Fruit fly (Drosophila melanogaster) whole organism, embryonic: Measurements from ENCODE around the gene Sec63.
A peak's percentile ranks its signal among the peaks of the same experiment; 100 is the strongest.

ENCODE experiments used
- B-H2 ChIP-seq: fragments of 200-800 bp; sonication (Bioruptor generic); optimal IDR thresholded peaks from 2 replicates; lab custom pipeline; 2018; ENCODE audit warnings: missing biosample characterization, mild to moderate bottlenecking, missing genetic modification characterization
- CG10366 ChIP-seq: fragments of 200-800 bp; sonication (Bioruptor generic); IDR thresholded peaks from 2 replicates; pipeline ENCODE4 v1.3.6; 2022; ENCODE audit warnings: missing biosample characterization, missing genetic modification characterization
- CG10565 ChIP-seq: fragments of 200-800 bp; sonication (Bioruptor generic); optimal IDR thresholded peaks from 3 replicates; lab custom pipeline; 2016; ENCODE audit warnings: missing biosample characterization, mild to moderate bottlenecking, missing genetic modification characterization
- CG12071 ChIP-seq: fragments of 200-800 bp; sonication (Bioruptor generic); optimal IDR thresholded peaks from 3 replicates; lab custom pipeline; 2018; ENCODE audit warnings: missing biosample characterization, mild to moderate bottlenecking, missing genetic modification characterization
- CG12104 ChIP-seq: fragments of 200-800 bp; sonication (Bioruptor generic); optimal IDR thresholded peaks from 3 replicates; lab custom pipeline; 2016; ENCODE audit warnings: missing biosample characterization, missing genetic modification characterization
- CG12219 ChIP-seq: fragments of 200-800 bp; sonication (Bioruptor generic); optimal IDR thresholded peaks from 3 replicates; lab custom pipeline; 2018; ENCODE audit warnings: missing biosample characterization, mild to moderate bottlenecking, missing genetic modification characterization
- CG14667 ChIP-seq: fragments of 200-800 bp; sonication (Bioruptor generic); IDR thresholded peaks from 2 replicates; pipeline ENCODE4 v1.3.6; 2022; ENCODE audit warnings: missing biosample characterization, missing genetic modification characterization
- CG1529 ChIP-seq: fragments of 200-800 bp; sonication (Bioruptor generic); optimal IDR thresholded peaks from 3 replicates; lab custom pipeline; 2018; ENCODE audit warnings: missing biosample characterization, missing genetic modification characterization
- CG15601 ChIP-seq: fragments of 200-800 bp; sonication (Bioruptor generic); optimal IDR thresholded peaks from 3 replicates; lab custom pipeline; 2019; ENCODE audit warnings: missing biosample characterization, mild to moderate bottlenecking, missing genetic modification characterization, moderate library complexity
- CG1792 ChIP-seq: fragments of 200-800 bp; sonication (Bioruptor generic); optimal IDR thresholded peaks from 2 replicates; lab custom pipeline; 2016; ENCODE audit warnings: missing biosample characterization, missing genetic modification characterization
- CG2116 ChIP-seq: fragments of 200-800 bp; sonication (Bioruptor generic); optimal IDR thresholded peaks from 3 replicates; lab custom pipeline; 2018; ENCODE audit warnings: missing biosample characterization, mild to moderate bottlenecking, missing genetic modification characterization
- CG2712 ChIP-seq: fragments of 200-800 bp; optimal IDR thresholded peaks from 3 replicates; lab custom pipeline; 2019; ENCODE audit warnings: missing biosample characterization, mild to moderate bottlenecking, missing genetic modification characterization, moderate library complexity
- CG34224 ChIP-seq: fragments of 200-800 bp; sonication (Bioruptor generic); IDR thresholded peaks from 3 replicates; pipeline ENCODE4 v1.3.6; 2022; ENCODE audit warnings: missing biosample characterization, missing genetic modification characterization; ENCODE audit not compliant: partially characterized antibody
- CG4360 ChIP-seq: fragments of 200-800 bp; sonication (Bioruptor generic); IDR thresholded peaks from 2 replicates; pipeline ENCODE4 v1.3.6; 2022; ENCODE audit warnings: missing biosample characterization, missing genetic modification characterization
- CG43689 ChIP-seq: fragments of 200-800 bp; sonication (Bioruptor generic); IDR thresholded peaks from 2 replicates; pipeline ENCODE4 v1.3.6; 2022; ENCODE audit warnings: missing biosample characterization, missing genetic modification characterization
- CG4820 ChIP-seq: fragments of 200-800 bp; sonication (Bioruptor generic); optimal IDR thresholded peaks from 3 replicates; lab custom pipeline; 2016; ENCODE audit warnings: missing biosample characterization, missing genetic modification characterization
- CG6654 ChIP-seq: fragments of 200-800 bp; sonication (Bioruptor generic); optimal IDR thresholded peaks from 2 replicates; lab custom pipeline; 2017; ENCODE audit warnings: missing biosample characterization, mild to moderate bottlenecking, missing genetic modification characterization
- CG6813 ChIP-seq: fragments of 200-800 bp; sonication (Bioruptor generic); optimal IDR thresholded peaks from 2 replicates; lab custom pipeline; 2017; ENCODE audit warnings: missing biosample characterization, missing genetic modification characterization, mild to moderate bottlenecking, moderate library complexity, missing genetic modification reagents
- CG9437 ChIP-seq: fragments of 200-800 bp; sonication (Bioruptor generic); optimal IDR thresholded peaks from 2 replicates; lab custom pipeline; 2018; ENCODE audit warnings: missing biosample characterization, mild to moderate bottlenecking, missing genetic modification characterization
- Deaf1 ChIP-seq: fragments of 200-800 bp; optimal IDR thresholded peaks from 3 replicates; lab custom pipeline; 2019; ENCODE audit warnings: missing biosample characterization, mild to moderate bottlenecking, missing genetic modification characterization, moderate library complexity
- Dfd ChIP-seq, 2 experiments: fragments of >200 bp; optimal IDR thresholded peaks; 2 replicates each; lab custom pipeline; 2017; ENCODE audit warnings: missing biosample characterization in 2 of 2, missing genetic modification characterization in 2 of 2
- Doc3 ChIP-seq: fragments of 200-800 bp; sonication (Bioruptor generic); IDR thresholded peaks from 3 replicates; pipeline ENCODE4 v1.3.6; 2022; ENCODE audit warnings: missing biosample characterization, missing genetic modification characterization; ENCODE audit not compliant: partially characterized antibody
- Eip74EF ChIP-seq, 2 experiments: fragments of 200-800 bp in 1 of 2; fragments of >200 bp in 1 of 2; sonication (Bioruptor generic) in 1 of 2; optimal IDR thresholded peaks; 2 replicates each; lab custom pipeline; 2017 to 2019; ENCODE audit warnings: missing biosample characterization in 2 of 2, missing genetic modification characterization in 2 of 2, mild to moderate bottlenecking in 1 of 2, moderate library complexity in 1 of 2
- H15 ChIP-seq: fragments of 200-800 bp; sonication (Bioruptor generic); IDR thresholded peaks from 3 replicates; pipeline ENCODE4 v1.3.6; 2022; ENCODE audit warnings: missing biosample characterization, missing genetic modification characterization
- H2.0 ChIP-seq: fragments of 200-800 bp; sonication (Bioruptor generic); IDR thresholded peaks from 2 replicates; pipeline ENCODE4 v1.3.6; 2022; ENCODE audit warnings: missing biosample characterization, missing genetic modification characterization
- HmgZ ChIP-seq: fragments of 200-800 bp; sonication (Bioruptor generic); optimal IDR thresholded peaks from 2 replicates; lab custom pipeline; 2018; ENCODE audit warnings: missing biosample characterization, mild to moderate bottlenecking, missing genetic modification characterization
- MTF-1 ChIP-seq: fragments of 200-800 bp; sonication (Bioruptor generic); optimal IDR thresholded peaks from 2 replicates; lab custom pipeline; 2018; ENCODE audit warnings: missing biosample characterization, mild to moderate bottlenecking, missing genetic modification characterization, borderline replicate concordance
- Meics ChIP-seq: fragments of 200-800 bp; sonication (Bioruptor generic); optimal IDR thresholded peaks from 2 replicates; lab custom pipeline; 2017; ENCODE audit warnings: missing biosample characterization, mild to moderate bottlenecking, missing genetic modification characterization
- Nf-YC ChIP-seq: fragments of 200-800 bp; optimal IDR thresholded peaks from 3 replicates; lab custom pipeline; 2019; ENCODE audit warnings: missing biosample characterization, mild to moderate bottlenecking, missing genetic modification characterization, moderate library complexity
- Sox100B ChIP-seq: fragments of 200-800 bp; sonication (Bioruptor generic); optimal IDR thresholded peaks from 3 replicates; lab custom pipeline; 2018; ENCODE audit warnings: missing biosample characterization, mild to moderate bottlenecking, missing genetic modification characterization
- Trl ChIP-seq, 3 experiments: fragments of >200 bp in 2 of 3; fragments of 200-800 bp in 1 of 3; sonication (Bioruptor generic) in 1 of 3; optimal IDR thresholded peaks; 2 replicates in 1 of 3; 3 replicates in 2 of 3; lab custom pipeline; 2016 to 2017; ENCODE audit warnings: missing biosample characterization in 1 of 3, missing genetic modification characterization in 1 of 3
- ash1 ChIP-seq: fragments of 200-800 bp; sonication (Bioruptor generic); optimal IDR thresholded peaks from 2 replicates; lab custom pipeline; 2018; ENCODE audit warnings: missing biosample characterization, mild to moderate bottlenecking, missing genetic modification characterization
- az2 ChIP-seq: fragments of 200-800 bp; sonication (Bioruptor generic); optimal IDR thresholded peaks from 3 replicates; lab custom pipeline; 2016; ENCODE audit warnings: missing biosample characterization, missing genetic modification characterization
- bbx ChIP-seq: fragments of 200-800 bp; sonication (Bioruptor generic); IDR thresholded peaks from 2 replicates; pipeline ENCODE4 v1.3.6; 2022; ENCODE audit warnings: missing biosample characterization, missing genetic modification characterization; ENCODE audit not compliant: partially characterized antibody
- ci ChIP-seq: fragments of 200-800 bp; sonication (Bioruptor generic); IDR thresholded peaks from 3 replicates; pipeline ENCODE4 v1.3.6; 2022; ENCODE audit warnings: missing biosample characterization, missing genetic modification characterization
- croc ChIP-seq: fragments of 200-800 bp; sonication (Bioruptor generic); conservative IDR thresholded peaks from 3 replicates; pipeline ENCODE4 v1.3.6; 2022; ENCODE audit warnings: missing biosample characterization, missing genetic modification characterization
- crol ChIP-seq: fragments of 200-800 bp; sonication (Bioruptor generic); IDR thresholded peaks from 2 replicates; pipeline ENCODE4 v1.3.6; 2022; ENCODE audit warnings: missing biosample characterization, missing genetic modification characterization
- danr ChIP-seq: fragments of 200-800 bp; sonication (Bioruptor generic); IDR thresholded peaks from 2 replicates; pipeline ENCODE4 v1.3.6; 2022; ENCODE audit warnings: missing biosample characterization, missing genetic modification characterization
- fd3F ChIP-seq: fragments of 200-800 bp; sonication (Bioruptor generic); optimal IDR thresholded peaks from 2 replicates; lab custom pipeline; 2018; ENCODE audit warnings: missing biosample characterization, mild to moderate bottlenecking, missing genetic modification characterization, moderate library complexity
- fru ChIP-seq: fragments of >200 bp; optimal IDR thresholded peaks from 2 replicates; lab custom pipeline; 2017
- ind ChIP-seq: fragments of 200-800 bp; sonication (Bioruptor generic); optimal IDR thresholded peaks from 3 replicates; lab custom pipeline; 2016; ENCODE audit warnings: missing biosample characterization, missing genetic modification characterization
- onecut ChIP-seq: fragments of 200-800 bp; sonication (Bioruptor generic); IDR thresholded peaks from 2 replicates; pipeline ENCODE4 v1.3.6; 2022; ENCODE audit warnings: missing biosample characterization, missing genetic modification characterization
- pzg ChIP-seq: fragments of 200-800 bp; sonication (Bioruptor generic); optimal IDR thresholded peaks from 3 replicates; lab custom pipeline; 2018; ENCODE audit warnings: missing biosample characterization, mild to moderate bottlenecking, missing genetic modification characterization, moderate library complexity
- sens ChIP-seq: fragments of 200-800 bp; sonication (Bioruptor generic); peaks from one replicate; lab custom pipeline; 2016; ENCODE audit warnings: missing biosample characterization, missing genetic modification characterization
- sima ChIP-seq: fragments of 200-800 bp; sonication (Bioruptor generic); optimal IDR thresholded peaks from 2 replicates; lab custom pipeline; 2016; ENCODE audit warnings: missing biosample characterization, missing genetic modification characterization
- sna ChIP-seq: fragments of 200-800 bp; sonication (Bioruptor generic); IDR thresholded peaks from 2 replicates; pipeline ENCODE4 v1.3.6; 2022; ENCODE audit warnings: missing biosample characterization, missing genetic modification characterization; ENCODE audit not compliant: partially characterized antibody
- so ChIP-seq: fragments of 200-800 bp; sonication (Bioruptor generic); IDR thresholded peaks from 3 replicates; pipeline ENCODE4 v1.3.6; 2022; ENCODE audit warnings: missing biosample characterization, missing genetic modification characterization
- vnd ChIP-seq: fragments of 200-800 bp; sonication (Bioruptor generic); IDR thresholded peaks from 3 replicates; pipeline ENCODE4 v1.3.6; 2022; ENCODE audit warnings: missing biosample characterization, missing genetic modification characterization; ENCODE audit not compliant: partially characterized antibody
- wdn ChIP-seq: fragments of 200-800 bp; sonication (Bioruptor generic); IDR thresholded peaks from 2 replicates; pipeline ENCODE4 v1.3.6; 2022; ENCODE audit warnings: missing biosample characterization, missing genetic modification characterization
- wor ChIP-seq: fragments of 200-800 bp; sonication (Bioruptor generic); IDR thresholded peaks from 2 replicates; pipeline ENCODE4 v1.3.6; 2022; ENCODE audit warnings: missing biosample characterization, missing genetic modification characterization
- zen ChIP-seq: fragments of 200-800 bp; sonication (Bioruptor generic); optimal IDR thresholded peaks from 3 replicates; lab custom pipeline; 2018; ENCODE audit warnings: missing biosample characterization, mild to moderate bottlenecking, missing genetic modification characterization, moderate library complexity

The Sec63 gene

dm6 chr3L:7334990-7335389 is 25.4 kb upstream of the Sec63 start, which contains the start of the genes wrm1 and wrm2 (continued):
- TF ChIP-seq H15 (no peak), Sox100B (GFP tag; lab: Kevin White, UChicago) (no peak), CG4360 (GFP tag; lab: Robert Waterston, UW) (no peak), Meics (no peak), Eip74EF (GFP tag; optimal IDR thresholded peaks at IDR 0.05; lab: Kevin White, UChicago) (no peak), CG15601 (tag; lab: Kevin White, UChicago) (no peak), Trl (optimal IDR thresholded peaks at IDR 0.05; lab: Kevin White, UChicago) (no peak), Trl (GFP tag; optimal IDR thresholded peaks at IDR 0.05; lab: Kevin White, UChicago) (no peak), CG1529 (GFP tag; lab: Kevin White, UChicago) (no peak), CG14667 (GFP tag; lab: Robert Waterston, UW) (no peak), az2 (GFP tag; lab: Kevin White, UChicago) (no peak), crol (GFP tag; lab: Robert Waterston, UW) (no peak), wdn (GFP tag; lab: Robert Waterston, UW) (no peak), danr (GFP tag; lab: Robert Waterston, UW) (no peak), CG43689 (GFP tag; lab: Robert Waterston, UW) (no peak), fd3F (GFP tag; lab: Kevin White, UChicago) (no peak), wor (no peak), Doc3 (GFP tag; lab: Robert Waterston, UW) (peak; percentile 57; the same call in 1 of the 3 replicates), croc (no peak), CG10366 (no peak), HmgZ (no peak), pzg (GFP tag; lab: Kevin White, UChicago) (peak; percentile 59), CG12071 (GFP tag; lab: Kevin White, UChicago) (no peak), CG9437 (GFP tag; lab: Kevin White, UChicago) (no peak), CG4820 (GFP tag; lab: Kevin White, UChicago) (no peak), ash1 (GFP tag; lab: Kevin White, UChicago) (no peak), Deaf1 (tag; lab: Kevin White, UChicago) (no peak), MTF-1 (GFP tag; lab: Kevin White, UChicago) (no peak), Dfd (GFP tag; optimal IDR thresholded peaks at IDR 0.05; lab: Kevin White, UChicago) (no peak), vnd (GFP tag; lab: Robert Waterston, UW) (no peak), CG10565 (GFP tag; lab: Kevin White, UChicago) (no peak), CG6654 (no peak), Nf-YC (tag; lab: Kevin White, UChicago) (peak; percentile 10), ci (no peak), fru (no peak), CG6813 (no peak), CG12219 (GFP tag; lab: Kevin White, UChicago) (no peak), CG34224 (GFP tag; lab: Robert Waterston, UW) (peak; percentile 46; the same call in 1 of the 3 replicates), ind (GFP tag; lab: Kevin White, UChicago) (no peak), B-H2 (GFP tag; lab: Kevin White, UChicago) (no peak), CG2116 (GFP tag; lab: Kevin White, UChicago) (peak; percentile 99), H2.0 (GFP tag; lab: Robert Waterston, UW) (no peak), zen (tag; lab: Kevin White, UChicago) (peak; percentile 6), CG1792 (no peak), CG2712 (tag; lab: Kevin White, UChicago) (peak; percentile 42), CG12104 (GFP tag; lab: Kevin White, UChicago) (no peak), onecut (GFP tag; lab: Robert Waterston, UW) (no peak), bbx (GFP tag; lab: Robert Waterston, UW) (peak; percentile 79), sna (GFP tag; lab: Robert Waterston, UW) (no peak; the same call in 1 of the 2 replicates), sens (GFP tag; lab: Kevin White, UChicago) (no peak), so (GFP tag; lab: Robert Waterston, UW) (no peak), sima (no peak)
